Fruit fly (Drosophila melanogaster) whole organism, prepupa: ENCODE measurements around the gene NimC1.
A peak's percentile ranks its signal among the peaks of the same experiment; 100 is the strongest.

Source experiments
- Blimp-1 ChIP-seq: fragments of 200-800 bp; sonication (Bioruptor generic); optimal IDR thresholded peaks from 3 replicates; lab custom pipeline; 2017; ENCODE audit warnings: missing biosample characterization, missing genetic modification characterization, mild to moderate bottlenecking, moderate library complexity, missing genetic modification reagents
- CG10631 ChIP-seq: fragments of 200-800 bp; sonication (Bioruptor generic); optimal IDR thresholded peaks from 2 replicates; lab custom pipeline; 2016; ENCODE audit warnings: missing biosample characterization, missing genetic modification characterization
- CG11294 ChIP-seq: fragments of 200-800 bp; sonication (Bioruptor generic); IDR thresholded peaks from 2 replicates; pipeline ENCODE4 v1.3.6; 2022; ENCODE audit warnings: missing biosample characterization, missing genetic modification characterization
- CG11762 ChIP-seq: fragments of 200-800 bp; sonication (Bioruptor generic); optimal IDR thresholded peaks from 3 replicates; lab custom pipeline; 2016; ENCODE audit warnings: missing biosample characterization, missing genetic modification characterization; ENCODE audit not compliant: insufficient read depth
- CG15336 ChIP-seq: fragments of 200-800 bp; sonication (Bioruptor generic); IDR thresholded peaks from 2 replicates; pipeline ENCODE4 v1.3.6; 2022; ENCODE audit warnings: missing biosample characterization, missing genetic modification characterization
- CG16779 ChIP-seq: fragments of 200-800 bp; sonication (Bioruptor generic); optimal IDR thresholded peaks from 3 replicates; lab custom pipeline; 2017; ENCODE audit warnings: missing biosample characterization, mild to moderate bottlenecking, missing genetic modification characterization
- CG3032 ChIP-seq: fragments of 200-800 bp; optimal IDR thresholded peaks from 2 replicates; lab custom pipeline; 2019; ENCODE audit warnings: missing biosample characterization, mild to moderate bottlenecking, missing genetic modification characterization, moderate library complexity
- CG3919 ChIP-seq: fragments of 200-800 bp; sonication (Bioruptor generic); optimal IDR thresholded peaks from 3 replicates; lab custom pipeline; 2016; ENCODE audit warnings: missing biosample characterization, missing genetic modification characterization
- CG6163 ChIP-seq: fragments of 200-800 bp; sonication (Bioruptor generic); IDR thresholded peaks from 3 replicates; pipeline ENCODE4 v1.3.6; 2022; ENCODE audit warnings: missing biosample characterization, missing genetic modification characterization
- CG6276 ChIP-seq: fragments of 200-800 bp; sonication (Bioruptor generic); optimal IDR thresholded peaks from 2 replicates; lab custom pipeline; 2017; ENCODE audit warnings: missing biosample characterization, mild to moderate bottlenecking, missing genetic modification characterization
- CG6792 ChIP-seq: fragments of 200-800 bp; sonication (Bioruptor generic); optimal IDR thresholded peaks from 3 replicates; lab custom pipeline; 2016; ENCODE audit warnings: missing biosample characterization, missing genetic modification characterization
- CG6808 ChIP-seq: fragments of 200-800 bp; sonication (Bioruptor generic); optimal IDR thresholded peaks from 3 replicates; lab custom pipeline; 2017; ENCODE audit warnings: missing biosample characterization, missing genetic modification characterization, mild to moderate bottlenecking, moderate library complexity, missing genetic modification reagents
- CG6854 ChIP-seq: fragments of 200-800 bp; sonication (Bioruptor generic); optimal IDR thresholded peaks from 2 replicates; lab custom pipeline; 2017; ENCODE audit warnings: missing biosample characterization, mild to moderate bottlenecking, missing genetic modification characterization
- CG7368 ChIP-seq: fragments of 200-800 bp; sonication (Bioruptor generic); optimal IDR thresholded peaks from 3 replicates; lab custom pipeline; 2016; ENCODE audit warnings: missing biosample characterization, missing genetic modification characterization
- CG8119 ChIP-seq: fragments of 200-800 bp; sonication (Bioruptor generic); IDR thresholded peaks from 3 replicates; pipeline ENCODE4 v1.3.6; 2022; ENCODE audit warnings: missing biosample characterization, missing genetic modification characterization
- CG8319 ChIP-seq: fragments of 200-800 bp; sonication (Bioruptor generic); optimal IDR thresholded peaks from 3 replicates; lab custom pipeline; 2016; ENCODE audit warnings: missing biosample characterization, missing genetic modification characterization
- CG8632 ChIP-seq: fragments of 200-800 bp; sonication (Bioruptor generic); optimal IDR thresholded peaks from 3 replicates; lab custom pipeline; 2016; ENCODE audit warnings: missing biosample characterization, missing genetic modification characterization
- Eip75B ChIP-seq: fragments of 200-800 bp; sonication (Bioruptor generic); optimal IDR thresholded peaks from 3 replicates; lab custom pipeline; 2016; ENCODE audit warnings: missing biosample characterization, missing genetic modification characterization
- Eip78C ChIP-seq: fragments of 200-800 bp; sonication (Bioruptor generic); peaks from one replicate; lab custom pipeline; 2016; ENCODE audit warnings: missing biosample characterization, missing genetic modification characterization
- Ets21C ChIP-seq: fragments of 200-800 bp; sonication (Bioruptor generic); optimal IDR thresholded peaks from 3 replicates; lab custom pipeline; 2016; ENCODE audit warnings: missing biosample characterization, missing genetic modification characterization
- Ets96B ChIP-seq: fragments of 200-800 bp; optimal IDR thresholded peaks from 2 replicates; lab custom pipeline; 2019; ENCODE audit warnings: missing biosample characterization, mild to moderate bottlenecking, missing genetic modification characterization, moderate library complexity
- Gug ChIP-seq: fragments of 200-800 bp; sonication (Bioruptor generic); IDR thresholded peaks from 2 replicates; pipeline ENCODE4 v1.3.6; 2022; ENCODE audit warnings: missing biosample characterization, missing genetic modification characterization
- Hr39 ChIP-seq: fragments of 200-800 bp; sonication (Bioruptor generic); optimal IDR thresholded peaks from 2 replicates; lab custom pipeline; 2016; ENCODE audit warnings: missing biosample characterization, missing genetic modification characterization
- OdsH ChIP-seq: fragments of 200-800 bp; sonication (Bioruptor generic); optimal IDR thresholded peaks from 3 replicates; lab custom pipeline; 2016; ENCODE audit warnings: missing biosample characterization, missing genetic modification characterization
- Sox15 ChIP-seq: fragments of 200-800 bp; sonication (Bioruptor generic); optimal IDR thresholded peaks from 3 replicates; lab custom pipeline; 2016; ENCODE audit warnings: missing biosample characterization, missing genetic modification characterization
- achi ChIP-seq: fragments of 200-800 bp; sonication (Bioruptor generic); optimal IDR thresholded peaks from 3 replicates; lab custom pipeline; 2016; ENCODE audit warnings: missing biosample characterization, missing genetic modification characterization
- dac ChIP-seq: fragments of 200-800 bp; sonication (Bioruptor generic); optimal IDR thresholded peaks from 2 replicates; lab custom pipeline; 2017; ENCODE audit warnings: missing biosample characterization, mild to moderate bottlenecking, missing genetic modification characterization
- dsx ChIP-seq: fragments of 200-800 bp; optimal IDR thresholded peaks from 3 replicates; lab custom pipeline; 2019; ENCODE audit warnings: missing biosample characterization, mild to moderate bottlenecking, missing genetic modification characterization, moderate library complexity; ENCODE audit not compliant: poor library complexity, severe bottlenecking
- eg ChIP-seq: fragments of 200-800 bp; sonication (Bioruptor generic); IDR thresholded peaks from 3 replicates; pipeline ENCODE4 v1.3.6; 2022; ENCODE audit warnings: missing biosample characterization, missing genetic modification characterization
- esn ChIP-seq: fragments of 200-800 bp; sonication (Bioruptor generic); optimal IDR thresholded peaks from 2 replicates; lab custom pipeline; 2016; ENCODE audit warnings: missing biosample characterization, mild to moderate bottlenecking, missing genetic modification characterization, moderate library complexity
- fd59A ChIP-seq: fragments of 200-800 bp; sonication (Bioruptor generic); optimal IDR thresholded peaks from 2 replicates; lab custom pipeline; 2017; ENCODE audit warnings: missing biosample characterization, mild to moderate bottlenecking, missing genetic modification characterization, missing genetic modification reagents
- net ChIP-seq: fragments of 200-800 bp; sonication (Bioruptor generic); optimal IDR thresholded peaks from 3 replicates; lab custom pipeline; 2016; ENCODE audit warnings: missing biosample characterization, missing genetic modification characterization
- pdm3 ChIP-seq: fragments of 200-800 bp; sonication (Bioruptor generic); optimal IDR thresholded peaks from 3 replicates; lab custom pipeline; 2016; ENCODE audit warnings: missing biosample characterization, missing genetic modification characterization
- salr ChIP-seq, 2 experiments: fragments of 200-800 bp; sonication (Bioruptor generic); optimal IDR thresholded peaks; 3 replicates each; lab custom pipeline; 2016 to 2018; ENCODE audit warnings: missing biosample characterization in 2 of 2, missing genetic modification characterization in 2 of 2, mild to moderate bottlenecking in 1 of 2

The NimC1 gene

dm6 chr2L:13955775-13956174 lies 20.8 kb downstream of the NimC1 start (continued):
- TF ChIP-seq CG6854 (GFP tag; lab: Kevin White, UChicago) (no peak), Eip75B (GFP tag; lab: Kevin White, UChicago) (peak; percentile 96), CG8119 (GFP tag; lab: Robert Waterston, UW) (peak; percentile 94), Sox15 (GFP tag; lab: Kevin White, UChicago) (peak; percentile 92), CG6163 (GFP tag; lab: Robert Waterston, UW) (peak; percentile 98), dac (GFP tag; lab: Kevin White, UChicago) (peak; percentile 85), pdm3 (GFP tag; lab: Kevin White, UChicago) (peak; percentile 97), CG16779 (tag; lab: Kevin White, UChicago) (peak; percentile 86), eg (GFP tag; lab: Robert Waterston, UW) (peak; percentile 94), CG3919 (GFP tag; lab: Kevin White, UChicago) (peak; percentile 93), Blimp-1 (peak; percentile 88), CG3032 (tag; lab: Kevin White, UChicago) (peak; percentile 94), CG7368 (GFP tag; lab: Kevin White, UChicago) (peak; percentile 83), CG6792 (peak; percentile 96), salr (GFP tag; optimal IDR thresholded peaks at IDR 0.05; lab: Kevin White, UChicago) (peak; percentile 88 to 92), Ets21C (peak; percentile 97), CG6276 (GFP tag; lab: Kevin White, UChicago) (peak; percentile 90), CG11294 (GFP tag; lab: Robert Waterston, UW) (peak; percentile 95), fd59A (peak; percentile 90), CG10631 (GFP tag; lab: Kevin White, UChicago) (peak; percentile 96), Gug (GFP tag; lab: Robert Waterston, UW) (peak; percentile 94), CG11762 (GFP tag; lab: Kevin White, UChicago) (peak; percentile 93)

- TF ChIP-seq CG8119 (GFP tag; lab: Robert Waterston, UW) (no peak), Ets96B (tag; lab: Kevin White, UChicago) (no peak), CG11294 (GFP tag; lab: Robert Waterston, UW) (no peak), CG8319 (GFP tag; lab: Kevin White, UChicago) (no peak), OdsH (GFP tag; lab: Kevin White, UChicago) (no peak), CG6854 (GFP tag; lab: Kevin White, UChicago) (no peak), achi (GFP tag; lab: Kevin White, UChicago) (no peak), dsx (no peak), CG3032 (tag; lab: Kevin White, UChicago) (no peak), Gug (GFP tag; lab: Robert Waterston, UW) (no peak), CG6808 (GFP tag; lab: Kevin White, UChicago) (no peak), CG16779 (tag; lab: Kevin White, UChicago) (no peak), CG8632 (GFP tag; lab: Kevin White, UChicago) (no peak)
These were observed 26.8 kb downstream of the NimC1 start for dm6 chr2L:13949789-13950188.

- no peak for TF ChIP-seq Hr39 (GFP tag; lab: Kevin White, UChicago)
- no peak for TF ChIP-seq dac (GFP tag; lab: Kevin White, UChicago)
- TF ChIP-seq eg (GFP tag; lab: Robert Waterston, UW) = 0 out of 3 replicates have a peak, but pooled peaks have one; percentile 16
- TF ChIP-seq, all 60 proteins: peak for 1
These were observed 29.1 kb downstream of the NimC1 start, which contains the start of gene Vajk3 for dm6 chr2L:13947476-13947875. Gene Vajk3, minus strand, starts transcription at chr2L:13947476.

- no peak for TF ChIP-seq dac (GFP tag; lab: Kevin White, UChicago)
- TF ChIP-seq eg (GFP tag; lab: Robert Waterston, UW) = peak; percentile 42; the same call in 1 of the 3 replicates
- TF ChIP-seq Eip78C = peak; percentile 42
- 0 out of 2 replicates have a peak, but pooled peaks have one; percentile 16 for TF ChIP-seq CG15336 (GFP tag; lab: Robert Waterston, UW)
- no peak for TF ChIP-seq esn
- TF ChIP-seq net (GFP tag; lab: Kevin White, UChicago) = no peak
These were observed 42.0 kb downstream of the NimC1 start, which contains the start of gene Vajk2 for dm6 chr2L:13934542-13935065. Gene Vajk2, minus strand, starts transcription at chr2L:13934692.
